Worm (Caenorhabditis elegans): ENCODE measurements around the gene Y79H2A.12.

The Y79H2A.12 gene

DNA sequence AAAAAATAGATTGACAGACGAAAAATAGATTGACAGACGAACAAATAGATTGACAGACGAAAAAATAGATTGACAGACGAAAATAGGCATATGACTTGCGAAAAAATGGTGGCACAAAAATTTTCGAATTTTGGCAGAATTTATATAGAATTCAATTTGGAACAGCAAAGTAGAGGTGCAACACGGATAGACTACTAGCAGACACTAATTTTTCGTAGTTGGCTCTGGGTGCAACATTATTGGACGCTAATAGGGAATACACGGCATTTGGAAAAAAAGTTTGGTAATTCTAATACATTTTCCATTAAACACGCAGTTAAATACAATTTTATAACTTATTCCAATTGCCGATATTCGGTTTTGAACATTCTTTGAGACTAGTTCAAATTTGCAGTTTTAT lies 19.3 kb downstream of the Y79H2A.12 start:
- TF ChIP-seq hpl-2 (GFP tag; optimal IDR thresholded peaks at IDR 0.05) (no peak), mab-9 (GFP tag; IDR thresholded peaks at IDR 0.05) (no peak), ceh-63 (GFP tag; optimal IDR thresholded peaks at IDR 0.05) (no peak), ztf-4 (tag; optimal IDR thresholded peaks at IDR 0.05) (no peak), lin-13 (GFP tag; optimal IDR thresholded peaks at IDR 0.05) (no peak), pax-3 (tag; optimal IDR thresholded peaks at IDR 0.05) (no peak), lin-35 (GFP tag; optimal IDR thresholded peaks at IDR 0.05) (no peak), ceh-8 (GFP tag; optimal IDR thresholded peaks at IDR 0.05) (no peak)

DNA sequence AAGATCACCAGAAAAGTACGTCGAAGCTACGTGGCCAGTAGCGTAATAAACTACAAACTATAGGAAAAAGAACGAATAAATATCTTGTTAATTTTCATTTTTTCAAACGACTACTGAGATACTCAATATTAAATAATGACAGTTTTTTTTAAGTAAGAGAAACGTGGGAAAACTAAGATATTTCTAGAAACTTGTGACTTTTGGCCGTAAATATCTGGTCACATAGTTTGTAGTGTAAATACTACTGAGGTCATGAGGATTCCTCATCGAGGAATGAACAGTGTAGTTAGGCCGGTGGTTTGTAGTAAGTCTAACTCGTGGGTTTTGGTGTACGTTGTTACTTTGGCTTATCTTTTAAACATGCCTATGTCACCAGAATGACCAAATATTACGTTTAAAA lies 23.6 kb downstream of the Y79H2A.12 start:
- peak; percentile 12 for TF ChIP-seq snu-23 (GFP tag; optimal IDR thresholded peaks at IDR 0.05)
- TF ChIP-seq nhr-20 (tag; optimal IDR thresholded peaks at IDR 0.05): peak; percentile 78
- peak in 1 of 2 experiments; percentile 25 for TF ChIP-seq lin-35 (GFP tag; optimal IDR thresholded peaks at IDR 0.05)
- peak; percentile 17 for TF ChIP-seq nhr-71 (tag; optimal IDR thresholded peaks at IDR 0.05)

- peak in 2 of 6 experiments; percentile 45 to 80 for TF ChIP-seq elt-3 (tag; optimal IDR thresholded peaks at IDR 0.05)
- TF ChIP-seq dpl-1 (GFP tag; optimal IDR thresholded peaks at IDR 0.05): peak in 2 of 3 experiments; percentile 21 to 42
- TF ChIP-seq lin-15B (tag; optimal IDR thresholded peaks at IDR 0.05): no peak
- TF ChIP-seq aha-1 (tag; optimal IDR thresholded peaks at IDR 0.05): no peak
- no peak for TF ChIP-seq egl-13 (tag; optimal IDR thresholded peaks at IDR 0.05)
- peak; percentile 27 for TF ChIP-seq tbx-2 (tag; optimal IDR thresholded peaks at IDR 0.05)
- TF ChIP-seq nhr-84 (tag; optimal IDR thresholded peaks at IDR 0.05): no peak
- TF ChIP-seq lin-14 (GFP tag; optimal IDR thresholded peaks at IDR 0.05): peak; percentile 81
- no peak for TF ChIP-seq lin-39 (tag; optimal IDR thresholded peaks at IDR 0.05)
- TF ChIP-seq nhr-28 (tag; optimal IDR thresholded peaks at IDR 0.05): no peak
- no peak for TF ChIP-seq pqm-1 (tag; optimal IDR thresholded peaks at IDR 0.05)
- no peak for TF ChIP-seq nhr-77 (tag; optimal IDR thresholded peaks at IDR 0.05)
- TF ChIP-seq F16B12.6 (tag; optimal IDR thresholded peaks at IDR 0.05): no peak
- TF ChIP-seq nhr-19 (GFP tag; conservative IDR thresholded peaks at IDR 0.05): peak; percentile 42
- peak; percentile 39 for TF ChIP-seq xbp-1 (tag; optimal IDR thresholded peaks at IDR 0.05)
- TF ChIP-seq nhr-237 (tag; optimal IDR thresholded peaks at IDR 0.05): no peak
- TF ChIP-seq rnt-1 (tag; optimal IDR thresholded peaks at IDR 0.05): peak; percentile 65
- peak; percentile 77 for TF ChIP-seq unc-130 (tag; optimal IDR thresholded peaks at IDR 0.05)
- TF ChIP-seq pax-3 (tag; optimal IDR thresholded peaks at IDR 0.05): no peak
- no peak for TF ChIP-seq mef-2 (tag; optimal IDR thresholded peaks at IDR 0.05)
- peak; percentile 61 for TF ChIP-seq C16A3.4 (tag; optimal IDR thresholded peaks at IDR 0.05)
- TF ChIP-seq lin-35 (GFP tag; optimal IDR thresholded peaks at IDR 0.05): peak; percentile 28 to 63
- TF ChIP-seq ets-5 (GFP tag; IDR thresholded peaks at IDR 0.05): no peak
- no peak for TF ChIP-seq unc-62 (GFP tag; optimal IDR thresholded peaks at IDR 0.05)
- TF ChIP-seq nhr-85 (tag): peak; percentile 89
- TF ChIP-seq swsn-7 (tag; optimal IDR thresholded peaks at IDR 0.05): peak; percentile 12
- TF ChIP-seq sox-4 (tag; optimal IDR thresholded peaks at IDR 0.05): no peak
- 0 out of 2 replicates have a peak, but pooled peaks have one; percentile 9 for TF ChIP-seq grh-1 (GFP tag; IDR thresholded peaks at IDR 0.05)
- TF ChIP-seq egl-27 (tag; optimal IDR thresholded peaks at IDR 0.05): no peak
- no peak for TF ChIP-seq ceh-90 (tag; optimal IDR thresholded peaks at IDR 0.05)
- no peak for TF ChIP-seq tlp-1 (tag; optimal IDR thresholded peaks at IDR 0.05)
- peak; percentile 32 for TF ChIP-seq mep-1 (tag; optimal IDR thresholded peaks at IDR 0.05)
- peak; percentile 71 for TF ChIP-seq nhr-71 (tag; optimal IDR thresholded peaks at IDR 0.05)
- TF ChIP-seq nhr-47 (tag; optimal IDR thresholded peaks at IDR 0.05): peak; percentile 55
- TF ChIP-seq efl-1 (optimal IDR thresholded peaks at IDR 0.05): peak; percentile 49 to 63
- TF ChIP-seq efl-1 (GFP tag; optimal IDR thresholded peaks at IDR 0.05 in 1 of 2): peak; percentile 12 to 90
- no peak for TF ChIP-seq snpc-4 (tag; optimal IDR thresholded peaks at IDR 0.05)
- peak; percentile 74 for TF ChIP-seq snu-23 (GFP tag; optimal IDR thresholded peaks at IDR 0.05)
- peak; percentile 67 for TF ChIP-seq blmp-1 (tag; optimal IDR thresholded peaks at IDR 0.05)
- peak; percentile 30 for TF ChIP-seq skn-1 (tag; optimal IDR thresholded peaks at IDR 0.05)
- no peak for TF ChIP-seq C34B4.2 (tag; optimal IDR thresholded peaks at IDR 0.05)
- TF ChIP-seq unc-86 (tag; optimal IDR thresholded peaks at IDR 0.05): no peak
- no peak for TF ChIP-seq isw-1 (GFP tag; IDR thresholded peaks at IDR 0.05)
- TF ChIP-seq ceh-82 (tag; optimal IDR thresholded peaks at IDR 0.05): no peak
These were observed 25.4 kb downstream of the Y79H2A.12 start for ce11 chrIII:12003264-12003663.
